In genomic region chr3R:11773999-11774397, dm6 we compare ENCODE assay signal across 1 fruit fly cellular context.
TF ChIP-seq lines count a peak whose summit lies in the region.

No protein-coding gene starts in this region.

TF ChIP-seq in whole organism, embryonic, 481 proteins besides CTCF, POLR2A, EP300 and RAD21 (continued from another document):
- TF ChIP-seq Fer1 (GFP tag; optimal IDR thresholded peaks at IDR 0.05; lab: Kevin White, UChicago) (peak; percentile 82), ssp (GFP tag; IDR thresholded peaks at IDR 0.05; lab: Robert Waterston, UW) (peak; percentile 11; the same call in 1 of the 2 replicates), sens (GFP tag; lab: Kevin White, UChicago) (peak; percentile 89), jing (GFP tag; optimal IDR thresholded peaks at IDR 0.05; lab: Kevin White, UChicago) (no peak), eve (GFP tag; optimal IDR thresholded peaks at IDR 0.05; lab: Kevin White, UChicago) (no peak), CG3407 (GFP tag; optimal IDR thresholded peaks at IDR 0.05; lab: Kevin White, UChicago) (peak; percentile 37), aop (GFP tag; IDR thresholded peaks at IDR 0.05; lab: Robert Waterston, UW) (no peak), chn (GFP tag; optimal IDR thresholded peaks at IDR 0.05; lab: Kevin White, UChicago) (no peak), cas (GFP tag; IDR thresholded peaks at IDR 0.05; lab: Robert Waterston, UW) (no peak), CG3065 (GFP tag; optimal IDR thresholded peaks at IDR 0.05; lab: Kevin White, UChicago) (peak; percentile 20), Rx (GFP tag; IDR thresholded peaks at IDR 0.05; lab: Robert Waterston, UW) (no peak), E2f1 (GFP tag; IDR thresholded peaks at IDR 0.05; lab: Robert Waterston, UW) (peak; percentile 49), disco-r (GFP tag; optimal IDR thresholded peaks at IDR 0.05; lab: Kevin White, UChicago) (peak; percentile 4), CG17328 (GFP tag; IDR thresholded peaks at IDR 0.05; lab: Robert Waterston, UW) (no peak; the same call in 1 of the 2 replicates), Dip3 (GFP tag; optimal IDR thresholded peaks at IDR 0.05; lab: Kevin White, UChicago) (no peak), CG1792 (GFP tag; optimal IDR thresholded peaks at IDR 0.05; lab: Kevin White, UChicago) (peak; percentile 30), CG2712 (tag; optimal IDR thresholded peaks at IDR 0.05; lab: Kevin White, UChicago) (peak; percentile 86), CG15011 (GFP tag; optimal IDR thresholded peaks at IDR 0.05; lab: Kevin White, UChicago) (peak; percentile 66), CG10959 (GFP tag; IDR thresholded peaks at IDR 0.05; lab: Robert Waterston, UW) (no peak), CG34224 (GFP tag; IDR thresholded peaks at IDR 0.05; lab: Robert Waterston, UW; ENCODE audit: partially characterized antibody) (no peak), CG8944 (GFP tag; optimal IDR thresholded peaks at IDR 0.05; lab: Kevin White, UChicago) (peak; percentile 1), ken (GFP tag; IDR thresholded peaks at IDR 0.05; lab: Robert Waterston, UW) (no peak), CG5245 (GFP tag; optimal IDR thresholded peaks at IDR 0.05; lab: Kevin White, UChicago) (peak; percentile 8)
